Worm (Caenorhabditis elegans) whole organism, L4 larva: ENCODE results near the gene coq-3.
"Not testable (repeated sequence)": the region's sequence is repeated elsewhere in the genome, so short reads cannot be mapped to it uniquely, and the experiment has no call there.

Experiments used
- F49E8.2 ChIP-seq: sonication (generic microtip); optimal IDR thresholded peaks from 2 replicates; lab custom pipeline; 2016; ENCODE audit warnings: missing compliant biosample characterization, mild to moderate bottlenecking, missing genetic modification characterization, borderline replicate concordance
- T20F7.1 ChIP-seq: fragments of 200-800 bp; sonication (Bioruptor generic); optimal IDR thresholded peaks from 2 replicates; lab custom pipeline; 2018; ENCODE audit warnings: mild to moderate bottlenecking, missing genetic modification characterization, missing compliant biosample characterization
- T26A8.4 ChIP-seq: fragments of 200-800 bp; sonication (Bioruptor generic); IDR thresholded peaks from 2 replicates; pipeline ENCODE4 v1.3.6; 2022; ENCODE audit warnings: missing genetic modification characterization, missing compliant biosample characterization
- Y105C5A.15 ChIP-seq: fragments of 200-800 bp; sonication (Bioruptor generic); IDR thresholded peaks from 2 replicates; pipeline ENCODE4 v1.3.6; 2022; ENCODE audit warnings: missing genetic modification characterization, missing compliant biosample characterization
- Y48G9A.11 ChIP-seq: fragments of 200-800 bp; sonication (Bioruptor generic); IDR thresholded peaks from 2 replicates; pipeline ENCODE4 v1.3.6; 2022; ENCODE audit warnings: missing genetic modification reagents, missing genetic modification characterization, missing compliant biosample characterization
- ZK337.2 ChIP-seq: fragments of 200-800 bp; sonication (Bioruptor generic); IDR thresholded peaks from 2 replicates; pipeline ENCODE4 v1.3.6; 2022; ENCODE audit warnings: missing genetic modification reagents, missing genetic modification characterization, missing compliant biosample characterization
- aha-1 ChIP-seq: fragments of 150-350 bp; peaks from one replicate; lab custom pipeline; 2014; ENCODE audit warnings: missing biosample characterization, missing genetic modification characterization
- aly-2 ChIP-seq: sonication (generic microtip); optimal IDR thresholded peaks from 2 replicates; lab custom pipeline; 2018; ENCODE audit warnings: missing biosample characterization, missing genetic modification characterization
- arid-1 ChIP-seq: fragments of 200-800 bp; sonication (Bioruptor generic); conservative IDR thresholded peaks from 2 replicates; pipeline ENCODE4 v1.3.6; 2022; ENCODE audit warnings: missing genetic modification reagents, missing genetic modification characterization, missing compliant biosample characterization
- attf-4 ChIP-seq: sonication (generic microtip); optimal IDR thresholded peaks from 3 replicates; lab custom pipeline; 2017; ENCODE audit warnings: missing biosample characterization, missing genetic modification characterization
- ceh-62 ChIP-seq: sonication (generic microtip); optimal IDR thresholded peaks from 2 replicates; lab custom pipeline; 2017; ENCODE audit warnings: missing biosample characterization, missing genetic modification characterization
- ctbp-1 ChIP-seq: fragments of 200-800 bp; sonication (Bioruptor generic); IDR thresholded peaks from 2 replicates; pipeline ENCODE4 v1.3.6; 2022; ENCODE audit warnings: missing genetic modification reagents, missing genetic modification characterization, missing compliant biosample characterization
- daf-16 ChIP-seq, 3 experiments: sonication (generic microtip); optimal IDR thresholded peaks; 2 replicates each; lab custom pipeline; 2016 to 2017; ENCODE audit warnings: missing genetic modification characterization in 3 of 3, missing genetic modification reagents in 3 of 3, mild to moderate bottlenecking in 2 of 3, missing compliant biosample characterization in 2 of 3, missing biosample characterization in 1 of 3, moderate library complexity in 1 of 3
- daf-19 ChIP-seq: fragments of 200-800 bp; sonication (Bioruptor generic); conservative IDR thresholded peaks from 2 replicates; pipeline ENCODE4 v1.3.6; 2022; ENCODE audit warnings: missing genetic modification characterization, missing compliant biosample characterization
- dmd-6 ChIP-seq: fragments of 200-800 bp; sonication (Bioruptor generic); IDR thresholded peaks from 2 replicates; pipeline ENCODE4 v1.3.6; 2022; ENCODE audit warnings: missing genetic modification reagents, missing genetic modification characterization, missing compliant biosample characterization
- dmd-8 ChIP-seq: fragments of 200-800 bp; sonication (Bioruptor generic); IDR thresholded peaks from 2 replicates; pipeline ENCODE4 v1.3.6; 2022; ENCODE audit warnings: missing genetic modification characterization, missing compliant biosample characterization
- dve-1 ChIP-seq: sonication (generic microtip); optimal IDR thresholded peaks from 2 replicates; lab custom pipeline; 2017; ENCODE audit warnings: antibody characterized with exemption, mild to moderate bottlenecking, missing genetic modification characterization, missing compliant biosample characterization; ENCODE audit not compliant: insufficient read depth
- hif-1 ChIP-seq, 2 experiments: sonication (generic microtip); optimal IDR thresholded peaks; 2 replicates each; lab custom pipeline; 2016 to 2017; ENCODE audit warnings: missing compliant biosample characterization in 2 of 2, missing genetic modification characterization in 2 of 2, missing genetic modification reagents in 2 of 2, missing genotype in 2 of 2, mild to moderate bottlenecking in 1 of 2
- hlh-11 ChIP-seq: fragments of 200-800 bp; sonication (Bioruptor generic); optimal IDR thresholded peaks from 2 replicates; lab custom pipeline; 2018; ENCODE audit warnings: mild to moderate bottlenecking, missing genetic modification characterization, missing compliant biosample characterization
- hlh-30 ChIP-seq: sonication (generic microtip); optimal IDR thresholded peaks from 2 replicates; lab custom pipeline; 2017; ENCODE audit warnings: antibody characterized with exemption, mild to moderate bottlenecking, missing genetic modification characterization, missing compliant biosample characterization; ENCODE audit not compliant: insufficient read depth
- hmg-1.1 ChIP-seq: fragments of 200-800 bp; sonication (Bioruptor generic); IDR thresholded peaks from 2 replicates; pipeline ENCODE4 v1.3.6; 2022; ENCODE audit warnings: missing genetic modification reagents, missing genetic modification characterization, missing compliant biosample characterization
- lim-7 ChIP-seq: fragments of 200-800 bp; sonication (Bioruptor generic); IDR thresholded peaks from 2 replicates; pipeline ENCODE4 v1.3.6; 2022; ENCODE audit warnings: missing genetic modification characterization, missing compliant biosample characterization
- lin-38 ChIP-seq: fragments of 200-800 bp; sonication (Bioruptor generic); IDR thresholded peaks from 2 replicates; pipeline ENCODE4 v1.3.6; 2022; ENCODE audit warnings: missing genetic modification reagents, missing genetic modification characterization, missing compliant biosample characterization
- lsy-2 ChIP-seq, 2 experiments: fragments of 150-350 bp in 1 of 2; sonication (generic microtip) in 1 of 2; optimal IDR thresholded peaks; 2 replicates each; lab custom pipeline; 2014 to 2017; ENCODE audit warnings: missing biosample characterization in 2 of 2, missing genetic modification characterization in 2 of 2
- madf-9 ChIP-seq: fragments of 200-800 bp; sonication (Bioruptor generic); conservative IDR thresholded peaks from 2 replicates; pipeline ENCODE4 v1.3.6; 2022; ENCODE audit warnings: missing genetic modification reagents, missing genetic modification characterization, missing compliant biosample characterization
- mdl-1 ChIP-seq, 2 experiments: fragments of 150-350 bp in 1 of 2; sonication (generic microtip) in 1 of 2; optimal IDR thresholded peaks; 2 replicates each; lab custom pipeline; 2014 to 2017; ENCODE audit warnings: missing biosample characterization in 2 of 2, missing genetic modification characterization in 2 of 2
- mep-1 ChIP-seq: fragments of 150-350 bp; sonication (generic microtip); optimal IDR thresholded peaks from 3 replicates; lab custom pipeline; 2014; ENCODE audit warnings: missing biosample characterization, missing genetic modification characterization
- mes-2 ChIP-seq: sonication (generic microtip); optimal IDR thresholded peaks from 2 replicates; lab custom pipeline; 2016; ENCODE audit warnings: missing genotype, mild to moderate bottlenecking, missing genetic modification characterization, missing compliant biosample characterization; ENCODE audit not compliant: poor library complexity, severe bottlenecking
- mxl-2 ChIP-seq: fragments of 200-800 bp; sonication (Bioruptor generic); conservative IDR thresholded peaks from 2 replicates; pipeline ENCODE4 v1.3.6; 2022; ENCODE audit warnings: missing genetic modification reagents, missing genetic modification characterization, missing compliant biosample characterization
- mxl-3 ChIP-seq: fragments of 200-800 bp; sonication (Bioruptor generic); optimal IDR thresholded peaks from 2 replicates; lab custom pipeline; 2018; ENCODE audit warnings: mild to moderate bottlenecking, missing genetic modification characterization, missing compliant biosample characterization
- nhr-11 ChIP-seq: fragments of 150-350 bp; optimal IDR thresholded peaks from 2 replicates; lab custom pipeline; 2014; ENCODE audit warnings: missing biosample characterization, missing genetic modification characterization
- nhr-28 ChIP-seq: fragments of 150-350 bp; optimal IDR thresholded peaks from 2 replicates; lab custom pipeline; 2014; ENCODE audit warnings: missing biosample characterization, missing genetic modification characterization
- nhr-41 ChIP-seq: fragments of 200-800 bp; sonication (Bioruptor generic); IDR thresholded peaks from 2 replicates; pipeline ENCODE4 v1.3.6; 2022; ENCODE audit warnings: missing genetic modification reagents, missing genetic modification characterization, missing compliant biosample characterization
- pha-4 ChIP-seq, 2 experiments: fragments of 150-350 bp in 1 of 2; fragments of 200-800 bp in 1 of 2; sonication (Bioruptor generic) in 1 of 2; IDR thresholded peaks in 1 of 2; optimal IDR thresholded peaks in 1 of 2; 2 replicates each; pipeline versions ENCODE4 v1.3.6 to Lab custom; 2014 to 2022; ENCODE audit warnings: missing genetic modification characterization in 2 of 2, missing genetic modification reagents in 2 of 2, missing biosample characterization in 1 of 2, missing compliant biosample characterization in 1 of 2
- saeg-2 ChIP-seq: fragments of 200-800 bp; sonication (Bioruptor generic); IDR thresholded peaks from 2 replicates; pipeline ENCODE4 v1.3.6; 2022; ENCODE audit warnings: missing genetic modification reagents, missing genetic modification characterization, missing compliant biosample characterization
- sdz-12 ChIP-seq: fragments of 200-800 bp; sonication (Bioruptor generic); optimal IDR thresholded peaks from 2 replicates; lab custom pipeline; 2018; ENCODE audit warnings: mild to moderate bottlenecking, missing genetic modification characterization, missing compliant biosample characterization
- snpc-4 ChIP-seq: fragments of 150-350 bp; optimal IDR thresholded peaks from 2 replicates; lab custom pipeline; 2014; ENCODE audit warnings: missing biosample characterization, missing genetic modification characterization
- spr-3 ChIP-seq: fragments of 200-800 bp; sonication (Bioruptor generic); optimal IDR thresholded peaks from 2 replicates; lab custom pipeline; 2018; ENCODE audit warnings: mild to moderate bottlenecking, missing genetic modification characterization, missing compliant biosample characterization
- unc-130 ChIP-seq: sonication (generic microtip); optimal IDR thresholded peaks from 2 replicates; lab custom pipeline; 2016; ENCODE audit warnings: missing genetic modification reagents, missing genetic modification characterization, missing compliant biosample characterization
- unc-62 ChIP-seq, 3 experiments: fragments of 150-350 bp in 1 of 3; sonication (generic microtip); optimal IDR thresholded peaks in 2 of 3; peaks in 1 of 3; 1 replicate in 1 of 3; 2 replicates in 2 of 3; lab custom pipeline; 2014 to 2017; ENCODE audit warnings: missing biosample characterization in 3 of 3, missing genetic modification characterization in 3 of 3, missing genetic modification reagents in 3 of 3, missing genotype in 1 of 3
- zfp-3 ChIP-seq: fragments of 200-800 bp; sonication (Bioruptor generic); conservative IDR thresholded peaks from 2 replicates; pipeline ENCODE4 v1.3.6; 2022; ENCODE audit warnings: missing genetic modification reagents, missing genetic modification characterization, missing compliant biosample characterization

coq-3 gene

ce11 chrIV:14764719-14765173, 31.4 kb downstream of the coq-3 start (continued):
- TF ChIP-seq lim-7 (GFP tag; lab: Robert Waterston, UW): no peak
- no peak for TF ChIP-seq zfp-3
- no peak for TF ChIP-seq ctbp-1 (GFP tag; lab: Robert Waterston, UW)
- peak; percentile 53; the same call in 1 of the 2 replicates for TF ChIP-seq T26A8.4
- TF ChIP-seq snpc-4 (tag; lab: Kevin White, UChicago): peak; percentile 36
- no peak for TF ChIP-seq madf-9 (GFP tag; lab: Robert Waterston, UW)
- no peak for TF ChIP-seq spr-3 (GFP tag; lab: Kevin White, UChicago)
- peak in 1 of 2 experiments; percentile 25 for TF ChIP-seq unc-62 (GFP tag; optimal IDR thresholded peaks at IDR 0.05 in 1 of 2; lab: Kevin White, UChicago)
- no peak for TF ChIP-seq unc-62 (tag; optimal IDR thresholded peaks at IDR 0.05; lab: Kevin White, UChicago)
- no peak for TF ChIP-seq dmd-8 (GFP tag; lab: Robert Waterston, UW)
- TF ChIP-seq mxl-2 (GFP tag; lab: Robert Waterston, UW): no peak
- 0 out of 2 replicates have a peak, but pooled peaks have one; percentile 30 for TF ChIP-seq ZK337.2 (GFP tag; lab: Robert Waterston, UW)
- TF ChIP-seq mdl-1 (tag; optimal IDR thresholded peaks at IDR 0.05; lab: Kevin White, UChicago): no peak
- peak; percentile 48 for TF ChIP-seq pha-4 (GFP tag; IDR thresholded peaks at IDR 0.05; lab: Robert Waterston, UW)
- no peak for TF ChIP-seq pha-4 (tag; optimal IDR thresholded peaks at IDR 0.05; lab: Kevin White, UChicago)
- TF ChIP-seq mes-2 (tag; lab: Kevin White, UChicago): peak; percentile 8
- peak; percentile 73 for TF ChIP-seq lin-38 (GFP tag; lab: Robert Waterston, UW)
- no peak for TF ChIP-seq sdz-12
- TF ChIP-seq unc-130 (GFP tag; lab: Kevin White, UChicago): peak; percentile 75
- TF ChIP-seq nhr-41 (GFP tag; lab: Robert Waterston, UW): no peak
- no peak for TF ChIP-seq ceh-62 (tag; lab: Kevin White, UChicago)
- no peak for TF ChIP-seq saeg-2
- TF ChIP-seq F49E8.2 (tag; lab: Kevin White, UChicago): peak; percentile 97
- TF ChIP-seq arid-1: 0 out of 2 replicates have a peak, but pooled peaks have one; percentile 7
- TF ChIP-seq attf-4 (tag; lab: Kevin White, UChicago): no peak
- TF ChIP-seq Y48G9A.11 (GFP tag; lab: Robert Waterston, UW): peak; percentile 71

- no peak for TF ChIP-seq unc-130 (GFP tag; lab: Kevin White, UChicago)
- no peak for TF ChIP-seq aly-2 (tag; lab: Kevin White, UChicago)
- peak; percentile 86 for TF ChIP-seq aha-1 (tag; lab: Kevin White, UChicago)
- no peak for TF ChIP-seq Y105C5A.15 (GFP tag; lab: Robert Waterston, UW)
- no peak for TF ChIP-seq daf-16 (GFP tag; optimal IDR thresholded peaks at IDR 0.05; lab: Kevin White, UChicago)
- peak; percentile 23 for TF ChIP-seq daf-16 (tag; optimal IDR thresholded peaks at IDR 0.05; lab: Kevin White, UChicago)
Measured at ce11 chrIV:14763938-14764718, 32.0 kb downstream of the coq-3 start.

- 0 out of 2 replicates have a peak, but pooled peaks have one; percentile 43 for TF ChIP-seq daf-19
- TF ChIP-seq T20F7.1 (GFP tag; lab: Kevin White, UChicago): peak; percentile 63
- TF ChIP-seq madf-9 (GFP tag; lab: Robert Waterston, UW): 0 out of 2 replicates have a peak, but pooled peaks have one; percentile 25
- TF ChIP-seq nhr-11 (tag; lab: Kevin White, UChicago): peak; percentile 39
- TF ChIP-seq hlh-30 (tag; lab: Kevin White, UChicago): peak; percentile 97
- 0 out of 2 replicates have a peak, but pooled peaks have one; percentile 44 for TF ChIP-seq mxl-2 (GFP tag; lab: Robert Waterston, UW)
- TF ChIP-seq dve-1: peak; percentile 62
- peak; percentile 69 for TF ChIP-seq mxl-3 (GFP tag; lab: Kevin White, UChicago)
- TF ChIP-seq mep-1 (tag; lab: Kevin White, UChicago): peak; percentile 36
- peak; percentile 66 for TF ChIP-seq dmd-6
- TF ChIP-seq lsy-2 (tag; optimal IDR thresholded peaks at IDR 0.05; lab: Kevin White, UChicago): peak in 1 of 2 experiments; percentile 40
- peak in 1 of 2 experiments; percentile 17 for TF ChIP-seq hif-1 (tag; optimal IDR thresholded peaks at IDR 0.05; lab: Kevin White, UChicago)
- TF ChIP-seq saeg-2: 0 out of 2 replicates have a peak, but pooled peaks have one; percentile 44
- TF ChIP-seq unc-62 (GFP tag; optimal IDR thresholded peaks at IDR 0.05 in 1 of 2; lab: Kevin White, UChicago): peak in 1 of 2 experiments; percentile 96
- not testable (repeated sequence) for TF ChIP-seq unc-62 (tag; optimal IDR thresholded peaks at IDR 0.05; lab: Kevin White, UChicago)
- peak; percentile 51 to 90 for TF ChIP-seq mdl-1 (tag; optimal IDR thresholded peaks at IDR 0.05; lab: Kevin White, UChicago)
- peak; percentile 84; the same call in 1 of the 2 replicates for TF ChIP-seq hmg-1.1 (GFP tag; lab: Robert Waterston, UW)
- peak; percentile 80 for TF ChIP-seq hlh-11 (tag; lab: Kevin White, UChicago)
- TF ChIP-seq nhr-28 (tag; lab: Kevin White, UChicago): peak; percentile 33
- TF ChIP-seq lin-38 (GFP tag; lab: Robert Waterston, UW): peak; percentile 51
- TF ChIP-seq ctbp-1 (GFP tag; lab: Robert Waterston, UW): 0 out of 2 replicates have a peak, but pooled peaks have one; percentile 18
Measured at ce11 chrIV:14763348-14763747, 32.8 kb downstream of the coq-3 start.
